Worm (Caenorhabditis elegans) whole organism, midembryonic: ENCODE data around the gene ZK287.1.

Experiments used
- cog-1 ChIP-seq: sonication (generic microtip); optimal IDR thresholded peaks from 2 replicates; lab custom pipeline; 2016; ENCODE audit warnings: missing genetic modification characterization, missing compliant biosample characterization
- flt-1 ChIP-seq: fragments of 200-800 bp; sonication (Bioruptor generic); IDR thresholded peaks from 2 replicates; pipeline ENCODE4 v1.3.6; 2022; ENCODE audit warnings: missing genetic modification characterization, missing compliant biosample characterization
- med-1 ChIP-seq: sonication (generic microtip); optimal IDR thresholded peaks from 2 replicates; lab custom pipeline; 2017; ENCODE audit warnings: missing genetic modification characterization, mild to moderate bottlenecking, missing compliant biosample characterization, antibody characterized with exemption, missing genetic modification reagents; ENCODE audit not compliant: insufficient read depth
- ref-1 ChIP-seq: fragments of 200-800 bp; sonication (Bioruptor generic); conservative IDR thresholded peaks from 2 replicates; pipeline ENCODE4 v1.3.6; 2022; ENCODE audit warnings: missing genetic modification reagents, missing genetic modification characterization, missing compliant biosample characterization
- tab-1 ChIP-seq: fragments of 200-800 bp; sonication (Bioruptor generic); IDR thresholded peaks from 2 replicates; pipeline ENCODE4 v1.3.6; 2022; ENCODE audit warnings: missing genetic modification characterization, missing compliant biosample characterization
- ztf-23 ChIP-seq: fragments of 200-800 bp; sonication (Bioruptor generic); IDR thresholded peaks from 2 replicates; pipeline ENCODE4 v1.3.6; 2022; ENCODE audit warnings: missing genetic modification reagents, missing genetic modification characterization, missing compliant biosample characterization
- ztf-29 ChIP-seq: fragments of 200-800 bp; sonication (Bioruptor generic); IDR thresholded peaks from 2 replicates; pipeline ENCODE4 v1.3.6; 2022; ENCODE audit warnings: missing genetic modification reagents, missing genetic modification characterization, missing compliant biosample characterization

ce11 chrV:9651294-9651693 lies 15.2 kb upstream of the ZK287.1 start, which contains the start of gene T06E4.21:
- TF ChIP-seq tab-1 = no peak
- TF ChIP-seq flt-1 (GFP tag; lab: Robert Waterston, UW) = no peak
- no peak for TF ChIP-seq med-1 (GFP tag; lab: Kevin White, UChicago)
- TF ChIP-seq cog-1 (tag; lab: Kevin White, UChicago) = no peak
- no peak for TF ChIP-seq ztf-23 (GFP tag; lab: Robert Waterston, UW)
- TF ChIP-seq ref-1 (GFP tag; lab: Robert Waterston, UW) = no peak
- no peak for TF ChIP-seq ztf-29
